Worm (Caenorhabditis elegans) whole organism, dauer: ENCODE measurements around the gene ugt-63.

Experiments used
- unc-62 ChIP-seq: sonication (generic microtip); optimal IDR thresholded peaks from 2 replicates; lab custom pipeline; 2017; ENCODE audit warnings: missing biosample characterization, missing genetic modification reagents, missing genetic modification characterization

The ugt-63 gene

ce11 chrV:5102017-5102416, 8.6 kb downstream of the ugt-63 start, which contains the start of gene srab-1:
Gene srab-1 (minus strand): TSS chrV:5102117.
- TF ChIP-seq unc-62 (GFP tag; lab: Kevin White, UChicago) = no peak

- TF ChIP-seq unc-62 (GFP tag; lab: Kevin White, UChicago) = no peak
Measured at ce11 chrV:5098925-5099324, 11.6 kb downstream of the ugt-63 start, which contains the start of gene unc-46. Gene unc-46 (minus strand): TSS chrV:5099025.

- TF ChIP-seq unc-62 (GFP tag; lab: Kevin White, UChicago) = no peak
Measured at ce11 chrV:5097035-5097434, 13.5 kb downstream of the ugt-63 start, which contains the start of gene C04F5.2. Gene C04F5.2 (minus strand): TSS chrV:5097135.

- no peak for TF ChIP-seq unc-62 (GFP tag; lab: Kevin White, UChicago)
Measured at ce11 chrV:5090386-5090785, 20.2 kb downstream of the ugt-63 start.

ce11 chrV:5089497-5090134, 21.0 kb downstream of the ugt-63 start, which contains the start of gene glb-32:
Gene glb-32 (minus strand): TSS chrV:5089547.
- TF ChIP-seq unc-62 (GFP tag; lab: Kevin White, UChicago) = no peak

- TF ChIP-seq unc-62 (GFP tag; lab: Kevin White, UChicago) = no peak
Measured at ce11 chrV:5088311-5088710, 22.3 kb downstream of the ugt-63 start.

- TF ChIP-seq unc-62 (GFP tag; lab: Kevin White, UChicago) = no peak
Measured at ce11 chrV:5086919-5087404, 23.6 kb downstream of the ugt-63 start, which contains the start of gene Y58A7A.5. Gene Y58A7A.5 (minus strand): TSS chrV:5086969.

ce11 chrV:5084957-5085465, 25.6 kb downstream of the ugt-63 start, which contains the start of gene Y58A7A.4:
Gene Y58A7A.4 (minus strand): TSS chrV:5085007.
- no peak for TF ChIP-seq unc-62 (GFP tag; lab: Kevin White, UChicago)

- no peak for TF ChIP-seq unc-62 (GFP tag; lab: Kevin White, UChicago)
Measured at ce11 chrV:5080853-5081338, 29.7 kb downstream of the ugt-63 start, which contains the start of gene Y58A7A.3. Gene Y58A7A.3 (minus strand): TSS chrV:5080903.

- TF ChIP-seq unc-62 (GFP tag; lab: Kevin White, UChicago) = no peak
Measured at ce11 chrV:5072082-5072481, 38.5 kb downstream of the ugt-63 start, which contains the start of gene Y58A7A.2. Gene Y58A7A.2 (minus strand): TSS chrV:5072182.

ce11 chrV:5069440-5069839, 41.1 kb downstream of the ugt-63 start, which contains the start of gene Y58A7A.1:
Gene Y58A7A.1 (minus strand): TSS chrV:5069540.
- TF ChIP-seq unc-62 (GFP tag; lab: Kevin White, UChicago) = no peak

- TF ChIP-seq unc-62 (GFP tag; lab: Kevin White, UChicago) = no peak
Measured at ce11 chrV:5067390-5067789, 43.2 kb downstream of the ugt-63 start.

ce11 chrV:5064761-5065421, 45.7 kb downstream of the ugt-63 start, which contains the start of gene mlk-1:
Gene mlk-1 (minus strand): TSS chrV:5064811.
- no peak for TF ChIP-seq unc-62 (GFP tag; lab: Kevin White, UChicago)
